Worm (Caenorhabditis elegans) whole organism, young adult: ENCODE data around the gene fzr-1.
A peak's percentile ranks its signal among the peaks of the same experiment; 100 is the strongest.

Experiments used
- B0019.2 ChIP-seq: fragments of 200-800 bp; sonication (Bioruptor generic); conservative IDR thresholded peaks from 2 replicates; pipeline ENCODE4 v1.3.6; 2022; ENCODE audit warnings: missing genetic modification reagents, missing genetic modification characterization, missing compliant biosample characterization
- C06A6.2 ChIP-seq: fragments of 200-800 bp; sonication (Bioruptor generic); conservative IDR thresholded peaks from 2 replicates; pipeline ENCODE4 v1.3.6; 2022; ENCODE audit warnings: missing genetic modification characterization, missing compliant biosample characterization
- F33H1.4 ChIP-seq: fragments of 200-800 bp; sonication (Bioruptor generic); IDR thresholded peaks from 2 replicates; pipeline ENCODE4 v1.3.6; 2022; ENCODE audit warnings: missing genetic modification reagents, missing genetic modification characterization, missing compliant biosample characterization
- F37B4.10 ChIP-seq: fragments of 200-800 bp; sonication (Bioruptor generic); IDR thresholded peaks from 2 replicates; pipeline ENCODE4 v1.3.6; 2022; ENCODE audit warnings: missing genetic modification characterization, missing compliant biosample characterization
- F49E8.2 ChIP-seq: sonication (generic microtip); optimal IDR thresholded peaks from 3 replicates; lab custom pipeline; 2017; ENCODE audit warnings: missing genetic modification characterization, mild to moderate bottlenecking, missing compliant biosample characterization, antibody characterized with exemption, moderate library complexity; ENCODE audit not compliant: insufficient read depth
- F57A8.1 ChIP-seq: fragments of 200-800 bp; sonication (Bioruptor generic); optimal IDR thresholded peaks from 2 replicates; lab custom pipeline; 2018; ENCODE audit warnings: mild to moderate bottlenecking, missing genetic modification characterization, moderate library complexity, missing compliant biosample characterization
- F57C9.4 ChIP-seq: sonication (generic microtip); optimal IDR thresholded peaks from 2 replicates; lab custom pipeline; 2017; ENCODE audit warnings: mild to moderate bottlenecking, missing genetic modification characterization, missing compliant biosample characterization
- K11D2.4 ChIP-seq: fragments of 200-800 bp; sonication (Bioruptor generic); IDR thresholded peaks from 2 replicates; pipeline ENCODE4 v1.3.6; 2022; ENCODE audit warnings: missing genetic modification reagents, missing genetic modification characterization, missing compliant biosample characterization
- Y53F4B.3 ChIP-seq: fragments of 200-800 bp; sonication (Bioruptor generic); IDR thresholded peaks from 2 replicates; pipeline ENCODE4 v1.3.6; 2022; ENCODE audit warnings: missing genetic modification reagents, missing genetic modification characterization, missing compliant biosample characterization
- Y53G8AR.9 ChIP-seq: fragments of 200-800 bp; sonication (Bioruptor generic); conservative IDR thresholded peaks from 2 replicates; pipeline ENCODE4 v1.3.6; 2022; ENCODE audit warnings: missing genetic modification reagents, missing genetic modification characterization, missing compliant biosample characterization
- Y79H2A.3 ChIP-seq: fragments of 200-800 bp; sonication (Bioruptor generic); conservative IDR thresholded peaks from 2 replicates; pipeline ENCODE4 v1.3.6; 2022; ENCODE audit warnings: missing genetic modification reagents, missing genetic modification characterization, missing compliant biosample characterization
- Y95B8A.8 ChIP-seq: fragments of 200-800 bp; sonication (Bioruptor generic); IDR thresholded peaks from 2 replicates; pipeline ENCODE4 v1.3.6; 2022; ENCODE audit warnings: missing genetic modification reagents, missing genetic modification characterization, missing compliant biosample characterization
- atf-7 ChIP-seq: sonication (generic microtip); optimal IDR thresholded peaks from 2 replicates; lab custom pipeline; 2017; ENCODE audit warnings: mild to moderate bottlenecking, missing genetic modification characterization, missing compliant biosample characterization
- ceh-79 ChIP-seq: sonication (generic microtip); optimal IDR thresholded peaks from 2 replicates; lab custom pipeline; 2017; ENCODE audit warnings: mild to moderate bottlenecking, missing genetic modification characterization, missing compliant biosample characterization
- die-1 ChIP-seq: sonication (generic microtip); optimal IDR thresholded peaks from 2 replicates; lab custom pipeline; 2016; ENCODE audit warnings: missing genotype, mild to moderate bottlenecking, missing genetic modification characterization, missing compliant biosample characterization
- efl-1 ChIP-seq: fragments of 150-350 bp; optimal IDR thresholded peaks from 2 replicates; lab custom pipeline; 2014; ENCODE audit warnings: missing biosample characterization, missing genetic modification reagents, missing genetic modification characterization
- egl-44 ChIP-seq: fragments of 200-800 bp; sonication (Bioruptor generic); IDR thresholded peaks from 2 replicates; pipeline ENCODE4 v1.3.6; 2022; ENCODE audit warnings: missing genetic modification reagents, missing genetic modification characterization, missing compliant biosample characterization
- fkh-3 ChIP-seq: sonication (generic microtip); optimal IDR thresholded peaks from 2 replicates; lab custom pipeline; 2016; ENCODE audit warnings: mild to moderate bottlenecking, missing genetic modification characterization, missing compliant biosample characterization
- gei-17 ChIP-seq: fragments of 200-800 bp; sonication (Bioruptor generic); optimal IDR thresholded peaks from 2 replicates; lab custom pipeline; 2018; ENCODE audit warnings: mild to moderate bottlenecking, missing genetic modification characterization, missing compliant biosample characterization
- him-1 ChIP-seq: sonication (generic microtip); optimal IDR thresholded peaks from 2 replicates; lab custom pipeline; 2016; ENCODE audit warnings: missing genotype, missing genetic modification reagents, missing genetic modification characterization, missing compliant biosample characterization
- hrde-1 ChIP-seq: sonication (generic microtip); optimal IDR thresholded peaks from 2 replicates; lab custom pipeline; 2016; ENCODE audit warnings: missing genetic modification characterization, mild to moderate bottlenecking, missing compliant biosample characterization, moderate library complexity, missing genotype, missing genetic modification reagents, borderline replicate concordance
- lin-26 ChIP-seq: fragments of 200-800 bp; sonication (Bioruptor generic); IDR thresholded peaks from 2 replicates; pipeline ENCODE4 v1.3.6; 2022; ENCODE audit warnings: missing genetic modification reagents, missing genetic modification characterization, missing compliant biosample characterization
- lir-1 ChIP-seq: fragments of 200-800 bp; sonication (Bioruptor generic); conservative IDR thresholded peaks from 2 replicates; pipeline ENCODE4 v1.3.6; 2022; ENCODE audit warnings: missing genetic modification reagents, missing genetic modification characterization, missing compliant biosample characterization
- lsy-27 ChIP-seq: sonication (generic microtip); optimal IDR thresholded peaks from 2 replicates; lab custom pipeline; 2017; ENCODE audit warnings: missing genetic modification characterization, mild to moderate bottlenecking, missing compliant biosample characterization, antibody characterized with exemption, missing genotype, borderline replicate concordance; ENCODE audit not compliant: insufficient read depth
- mxl-1 ChIP-seq: sonication (generic microtip); optimal IDR thresholded peaks from 2 replicates; lab custom pipeline; 2016; ENCODE audit warnings: missing genetic modification characterization, missing compliant biosample characterization
- nfya-2 ChIP-seq: fragments of 200-800 bp; sonication (Bioruptor generic); IDR thresholded peaks from 2 replicates; pipeline ENCODE4 v1.3.6; 2022; ENCODE audit warnings: missing genetic modification reagents, missing genetic modification characterization, missing compliant biosample characterization
- nfyb-1 ChIP-seq: fragments of 200-800 bp; sonication (Bioruptor generic); IDR thresholded peaks from 2 replicates; pipeline ENCODE4 v1.3.6; 2022; ENCODE audit warnings: missing genetic modification reagents, missing genetic modification characterization, missing compliant biosample characterization
- nhr-80 ChIP-seq: sonication (generic microtip); optimal IDR thresholded peaks from 2 replicates; lab custom pipeline; 2016; ENCODE audit warnings: missing genetic modification characterization, missing compliant biosample characterization
- pbrm-1 ChIP-seq: fragments of 200-800 bp; sonication (Bioruptor generic); IDR thresholded peaks from 2 replicates; pipeline ENCODE4 v1.3.6; 2022; ENCODE audit warnings: missing genetic modification reagents, missing genetic modification characterization, missing compliant biosample characterization
- pha-4 ChIP-seq: fragments of 150-350 bp; sonication (generic microtip); optimal IDR thresholded peaks from 2 replicates; lab custom pipeline; 2014; ENCODE audit warnings: missing biosample characterization, missing genetic modification reagents, missing genetic modification characterization
- repo-1 ChIP-seq: sonication (generic microtip); optimal IDR thresholded peaks from 2 replicates; lab custom pipeline; 2017; ENCODE audit warnings: mild to moderate bottlenecking, missing genetic modification characterization, missing compliant biosample characterization
- sdz-38 ChIP-seq: sonication (generic microtip); optimal IDR thresholded peaks from 2 replicates; lab custom pipeline; 2016; ENCODE audit warnings: missing genotype, missing genetic modification characterization, missing compliant biosample characterization
- sea-2 ChIP-seq: fragments of 200-800 bp; sonication (Bioruptor generic); IDR thresholded peaks from 2 replicates; pipeline ENCODE4 v1.3.6; 2022; ENCODE audit warnings: missing genetic modification characterization, missing compliant biosample characterization
- somi-1 ChIP-seq: fragments of 200-800 bp; sonication (Bioruptor generic); optimal IDR thresholded peaks from 2 replicates; lab custom pipeline; 2018; ENCODE audit warnings: mild to moderate bottlenecking, missing genetic modification characterization, missing compliant biosample characterization
- tbp1 ChIP-seq: fragments of 200-800 bp; sonication (Bioruptor generic); optimal IDR thresholded peaks from 2 replicates; lab custom pipeline; 2018; ENCODE audit warnings: mild to moderate bottlenecking, missing genetic modification characterization, missing compliant biosample characterization
- unc-130 ChIP-seq: sonication (generic microtip); optimal IDR thresholded peaks from 2 replicates; lab custom pipeline; 2016; ENCODE audit warnings: missing genetic modification reagents, missing genetic modification characterization, missing compliant biosample characterization
- ztf-22 ChIP-seq: fragments of 200-800 bp; sonication (Bioruptor generic); optimal IDR thresholded peaks from 2 replicates; lab custom pipeline; 2018; ENCODE audit warnings: mild to moderate bottlenecking, missing genetic modification characterization, moderate library complexity, missing compliant biosample characterization
- ztf-25 ChIP-seq: fragments of 200-800 bp; sonication (Bioruptor generic); IDR thresholded peaks from 2 replicates; pipeline ENCODE4 v1.3.6; 2022; ENCODE audit warnings: missing genetic modification reagents, missing genetic modification characterization, missing compliant biosample characterization
- ztf-28 ChIP-seq: fragments of 200-800 bp; sonication (Bioruptor generic); IDR thresholded peaks from 2 replicates; pipeline ENCODE4 v1.3.6; 2022; ENCODE audit warnings: missing genetic modification reagents, missing genetic modification characterization, missing compliant biosample characterization

The fzr-1 gene

ce11 chrII:9606485-9607036 is 37.7 kb downstream of the fzr-1 start (continued):
- no peak for TF ChIP-seq Y95B8A.8 (GFP tag; lab: Robert Waterston, UW)
- TF ChIP-seq, all 124 proteins: peak for 3

ce11 chrII:9605954-9606353 is 38.3 kb downstream of the fzr-1 start:
- TF ChIP-seq K11D2.4 (GFP tag; lab: Robert Waterston, UW) (0 out of 2 replicates have a peak, but pooled peaks have one; percentile 30), C06A6.2 (GFP tag; lab: Robert Waterston, UW) (no peak), gei-17 (GFP tag; lab: Kevin White, UChicago) (no peak)

DNA sequence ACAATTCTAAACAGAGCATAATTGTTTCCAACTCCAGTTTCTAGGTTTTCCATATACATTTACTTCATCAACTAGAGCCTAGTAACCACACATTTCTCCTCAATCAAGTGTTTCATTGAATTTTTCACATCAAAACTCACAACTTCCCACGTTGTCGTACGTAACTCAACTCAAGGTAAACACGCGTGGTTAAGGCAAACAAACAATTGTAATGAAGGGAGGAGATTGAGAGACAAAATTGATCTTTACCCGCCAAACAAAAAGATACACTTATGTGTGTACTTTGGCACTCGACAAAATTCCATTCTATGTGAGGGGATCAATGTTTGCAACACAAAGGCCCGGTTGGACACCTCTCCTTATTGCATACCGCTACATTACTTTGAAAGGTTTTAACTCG is 38.9 kb downstream of the fzr-1 start, which contains the start of gene nhr-19:
nhr-19 (minus strand) TSS at position 191 of the 400 bp plus-strand sequence.
- TF ChIP-seq lsy-27 (tag; lab: Kevin White, UChicago) = no peak
- no peak for TF ChIP-seq nhr-80 (tag; lab: Kevin White, UChicago)
- TF ChIP-seq gei-17 (GFP tag; lab: Kevin White, UChicago) = no peak
- no peak for TF ChIP-seq pha-4 (tag; lab: Kevin White, UChicago)
- no peak for TF ChIP-seq sdz-38
- no peak for TF ChIP-seq him-1 (tag; lab: Kevin White, UChicago)
- TF ChIP-seq pbrm-1 = no peak
- TF ChIP-seq nfyb-1 (GFP tag; lab: Robert Waterston, UW) = no peak
- no peak for TF ChIP-seq somi-1 (GFP tag; lab: Kevin White, UChicago)
- TF ChIP-seq die-1 (tag; lab: Kevin White, UChicago) = no peak

- TF ChIP-seq mxl-1 (tag; lab: Kevin White, UChicago) = no peak
- TF ChIP-seq hrde-1 = no peak
- no peak for TF ChIP-seq egl-44 (GFP tag; lab: Robert Waterston, UW)
- TF ChIP-seq nhr-80 (tag; lab: Kevin White, UChicago) = peak; percentile 37
- no peak for TF ChIP-seq F37B4.10 (GFP tag; lab: Robert Waterston, UW)
Measured at ce11 chrII:9604685-9605084, 39.6 kb downstream of the fzr-1 start.

DNA sequence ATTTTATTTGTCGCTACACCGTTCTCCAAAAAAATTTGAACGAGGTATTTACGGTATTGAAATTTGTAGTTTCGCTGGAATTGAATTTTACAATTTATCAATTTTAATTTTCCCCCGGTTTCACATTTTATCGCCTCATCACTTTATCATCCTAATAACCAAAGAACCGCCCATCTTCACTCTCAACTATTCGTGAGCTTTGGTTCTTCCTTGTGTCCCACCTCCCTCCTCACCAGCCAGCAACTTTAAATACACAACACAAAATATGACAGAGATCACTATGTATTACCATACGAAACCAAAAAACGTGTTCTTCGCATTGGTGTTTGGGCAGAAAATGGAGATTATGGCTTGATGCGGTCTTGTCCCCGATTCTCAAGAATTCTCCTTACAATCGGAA is 40.2 kb downstream of the fzr-1 start:
- TF ChIP-seq tbp1 (GFP tag; lab: Kevin White, UChicago) (peak; percentile 11), efl-1 (GFP tag; lab: Kevin White, UChicago) (no peak)

DNA sequence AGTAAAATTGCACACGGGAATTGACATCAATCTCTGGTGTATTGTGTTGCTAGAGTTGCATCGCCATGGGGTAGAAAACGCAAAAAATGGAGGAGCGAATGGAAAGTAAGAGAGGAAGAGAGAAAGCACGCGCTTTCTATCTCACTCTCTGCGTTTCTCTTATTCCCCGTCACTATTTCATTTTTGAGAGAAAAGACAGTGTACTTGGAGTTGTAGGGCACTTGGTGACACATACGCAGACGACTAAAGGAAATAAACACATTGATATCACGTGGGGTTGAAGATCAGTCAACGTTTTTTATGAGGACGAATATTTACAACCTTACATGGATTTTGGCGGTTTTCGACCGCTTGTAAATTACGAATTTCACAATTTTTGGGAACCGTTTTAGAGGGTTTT is 40.8 kb downstream of the fzr-1 start:
- TF ChIP-seq F57A8.1 (GFP tag; lab: Kevin White, UChicago) = no peak
- TF ChIP-seq Y53G8AR.9 = no peak
- TF ChIP-seq atf-7 (tag; lab: Kevin White, UChicago) = peak; percentile 89
- TF ChIP-seq nfya-2 (GFP tag; lab: Robert Waterston, UW) = no peak
- TF ChIP-seq sea-2 = no peak
- TF ChIP-seq ztf-28 (GFP tag; lab: Robert Waterston, UW) = no peak
- TF ChIP-seq egl-44 (GFP tag; lab: Robert Waterston, UW) = peak; percentile 76; the same call in 1 of the 2 replicates
- TF ChIP-seq ceh-79 (tag; lab: Kevin White, UChicago) = no peak
- TF ChIP-seq Y53F4B.3 (GFP tag; lab: Robert Waterston, UW) = no peak
- TF ChIP-seq somi-1 (GFP tag; lab: Kevin White, UChicago) = peak; percentile 96
- peak; percentile 90 for TF ChIP-seq ztf-22 (GFP tag; lab: Kevin White, UChicago)
- no peak for TF ChIP-seq fkh-3
- TF ChIP-seq repo-1 (tag; lab: Kevin White, UChicago) = no peak
- no peak for TF ChIP-seq Y79H2A.3
- peak; percentile 97 for TF ChIP-seq nhr-80 (tag; lab: Kevin White, UChicago)
- TF ChIP-seq unc-130 (GFP tag; lab: Kevin White, UChicago) = no peak
- peak; percentile 23 for TF ChIP-seq die-1 (tag; lab: Kevin White, UChicago)
- TF ChIP-seq B0019.2 (GFP tag; lab: Robert Waterston, UW) = no peak
- peak; percentile 21; the same call in 1 of the 2 replicates for TF ChIP-seq lin-26 (GFP tag; lab: Robert Waterston, UW)
- TF ChIP-seq F57C9.4 (tag; lab: Kevin White, UChicago) = no peak
- peak; percentile 86 for TF ChIP-seq lir-1 (GFP tag; lab: Robert Waterston, UW)
- no peak for TF ChIP-seq F49E8.2 (tag; lab: Kevin White, UChicago)
- no peak for TF ChIP-seq ztf-25 (GFP tag; lab: Robert Waterston, UW)
- TF ChIP-seq F33H1.4 (GFP tag; lab: Robert Waterston, UW) = peak; percentile 20; the same call in 1 of the 2 replicates
